Worm (Caenorhabditis elegans): ENCODE results near the gene nas-12.

Gene nas-12

DNA sequence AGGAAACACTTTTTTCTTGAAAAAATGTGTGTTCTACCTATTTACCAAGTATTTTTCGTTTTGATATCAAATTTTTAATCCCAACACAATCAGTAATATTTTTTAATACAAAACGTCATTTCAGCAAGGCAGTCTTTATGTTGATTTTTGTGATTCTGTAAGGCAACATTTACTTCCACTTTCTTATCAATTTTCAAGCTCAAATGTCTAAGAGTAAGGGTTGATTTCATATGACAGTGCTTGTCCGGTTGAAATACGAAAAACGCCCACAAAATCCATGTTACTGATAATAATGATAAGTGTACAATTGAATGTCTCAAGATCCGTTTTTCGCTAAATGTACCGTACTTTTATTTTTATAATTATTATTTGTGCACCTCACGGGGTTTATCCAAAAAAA lies 12.3 kb downstream of the nas-12 start:
- peak; percentile 68 for TF ChIP-seq nhr-80 (tag; optimal IDR thresholded peaks at IDR 0.05)
- TF ChIP-seq athp-1 (tag; optimal IDR thresholded peaks at IDR 0.05) = no peak
- peak; percentile 52 for TF ChIP-seq ets-4 (GFP tag; optimal IDR thresholded peaks at IDR 0.05)
- peak in 1 of 2 experiments; percentile 12 for TF ChIP-seq let-607 (tag; optimal IDR thresholded peaks at IDR 0.05)

DNA sequence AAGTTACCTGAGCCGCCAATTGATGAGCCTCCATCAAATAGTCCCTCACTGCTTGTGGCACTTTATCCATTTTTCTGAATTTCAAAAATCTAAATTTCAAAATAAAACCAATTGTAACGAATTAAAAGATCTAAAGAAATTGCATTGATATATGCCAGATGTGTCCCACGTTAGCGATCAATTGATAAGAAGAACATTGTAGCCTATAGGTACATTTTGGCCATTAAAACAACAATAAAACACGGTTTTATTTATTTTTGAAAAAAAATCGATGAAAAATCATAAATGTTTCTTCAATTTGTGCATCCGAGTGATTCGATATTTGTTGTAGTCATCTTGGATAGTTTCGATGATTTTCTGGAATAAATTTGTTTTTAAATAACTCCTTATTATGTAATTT lies 15.2 kb downstream of the nas-12 start, which contains the start of gene ech-8:
Gene ech-8 (minus strand): TSS at position 132 of the 400 bp plus-strand sequence.
- TF ChIP-seq dpl-1 (GFP tag; optimal IDR thresholded peaks at IDR 0.05) (no peak), madf-8 (GFP tag; conservative IDR thresholded peaks at IDR 0.05) (no peak)

DNA sequence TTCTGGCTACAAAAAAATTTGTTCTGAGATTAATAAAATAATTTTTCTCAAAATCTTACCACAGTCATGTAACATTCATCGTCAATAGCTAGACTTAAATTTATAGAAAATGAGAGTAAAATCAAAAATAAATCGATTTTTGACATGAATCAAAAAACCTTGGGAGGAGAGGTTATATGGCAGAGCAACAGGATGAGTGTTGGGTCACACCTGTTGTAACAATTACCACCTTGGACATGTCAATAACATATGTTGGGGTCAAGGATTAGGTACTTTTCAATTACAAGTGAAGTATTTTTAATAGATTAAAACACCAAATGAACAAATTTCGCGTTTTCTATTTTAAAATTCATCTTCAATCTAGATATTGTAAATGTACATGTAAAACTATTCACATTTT lies 17.8 kb downstream of the nas-12 start, which contains the start of gene lipl-7:
Gene lipl-7 (minus strand): TSS at position 165 of the 400 bp plus-strand sequence.
- TF ChIP-seq F57A8.1 (GFP tag; optimal IDR thresholded peaks at IDR 0.05) = no peak
- TF ChIP-seq bed-2 (GFP tag; IDR thresholded peaks at IDR 0.05) = no peak
- TF ChIP-seq nhr-27 (tag; optimal IDR thresholded peaks at IDR 0.05) = no peak
- no peak for TF ChIP-seq ztf-18 (tag; optimal IDR thresholded peaks at IDR 0.05)
- TF ChIP-seq aptf-3 (GFP tag; IDR thresholded peaks at IDR 0.05) = no peak
- TF ChIP-seq F57C9.4 (tag; optimal IDR thresholded peaks at IDR 0.05) = no peak
- TF ChIP-seq ceh-79 (tag; optimal IDR thresholded peaks at IDR 0.05) = no peak
- TF ChIP-seq mxl-1 (tag; optimal IDR thresholded peaks at IDR 0.05) = no peak
- no peak for TF ChIP-seq nhr-90 (tag; optimal IDR thresholded peaks at IDR 0.05)
- TF ChIP-seq snpc-1.1 (tag; optimal IDR thresholded peaks at IDR 0.05; ENCODE audit: insufficient read depth) = no peak
- TF ChIP-seq T07F8.4 (tag; optimal IDR thresholded peaks at IDR 0.05) = no peak
- no peak for TF ChIP-seq Y56A3A.18 (GFP tag; IDR thresholded peaks at IDR 0.05)
- no peak for TF ChIP-seq K11D2.4 (GFP tag; IDR thresholded peaks at IDR 0.05)
- no peak for TF ChIP-seq ama-1 (optimal IDR thresholded peaks at IDR 0.05)
- no peak for TF ChIP-seq ama-1 (GFP tag; optimal IDR thresholded peaks at IDR 0.05)
- no peak for TF ChIP-seq nhr-120 (GFP tag; IDR thresholded peaks at IDR 0.05)
- TF ChIP-seq ztf-26 (tag; optimal IDR thresholded peaks at IDR 0.05) = no peak
- no peak for TF ChIP-seq mel-28 (tag; optimal IDR thresholded peaks at IDR 0.05; ENCODE audit: borderline replicate concordance)
- TF ChIP-seq lag-1 (GFP tag; IDR thresholded peaks at IDR 0.05) = no peak
- TF ChIP-seq attf-6 (GFP tag; IDR thresholded peaks at IDR 0.05) = no peak

DNA sequence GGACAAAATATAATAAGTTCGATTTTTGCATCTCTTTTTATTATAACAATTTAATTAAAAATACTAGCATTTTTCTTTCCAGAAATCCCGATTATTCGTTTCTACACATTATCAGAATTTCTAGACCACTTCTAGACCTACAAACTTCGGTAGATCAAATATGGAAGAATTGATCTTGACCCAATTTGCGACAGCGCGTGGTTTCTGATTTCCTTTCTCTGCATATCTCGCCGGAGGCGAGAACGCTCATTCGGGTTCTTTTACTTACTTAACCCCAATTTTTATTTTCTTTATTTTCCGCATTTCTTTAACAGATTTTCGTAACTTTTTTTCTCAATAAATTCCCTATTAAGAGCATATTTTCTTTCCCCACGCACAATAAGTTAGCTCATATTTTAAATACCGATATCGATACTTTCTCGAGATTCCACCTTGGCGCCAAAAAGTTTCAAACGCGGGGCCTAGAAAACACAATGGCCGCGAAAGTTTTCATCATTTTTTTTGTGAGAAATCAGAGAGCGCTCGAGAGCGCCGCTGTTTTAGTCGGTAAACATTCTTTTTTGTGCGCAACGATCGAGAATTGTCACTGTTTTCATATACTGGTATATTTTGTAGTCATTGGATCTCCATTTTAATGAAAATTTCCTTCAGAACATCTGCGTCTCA lies 18.8 kb downstream of the nas-12 start:
- TF ChIP-seq dpl-1 (GFP tag; optimal IDR thresholded peaks at IDR 0.05) (peak; percentile 56), madf-6 (GFP tag; IDR thresholded peaks at IDR 0.05) (peak; percentile 91), pbrm-1 (GFP tag; IDR thresholded peaks at IDR 0.05) (peak; percentile 20; the same call in 1 of the 2 replicates), lsl-1 (GFP tag; optimal IDR thresholded peaks at IDR 0.05) (peak; percentile 20), ztf-3 (GFP tag; optimal IDR thresholded peaks at IDR 0.05) (no peak), lin-54 (GFP tag; optimal IDR thresholded peaks at IDR 0.05) (peak; percentile 48), D2030.7 (GFP tag; IDR thresholded peaks at IDR 0.05) (peak; percentile 44), efl-1 (GFP tag; optimal IDR thresholded peaks at IDR 0.05) (peak; percentile 81), ccch-3 (GFP tag; optimal IDR thresholded peaks at IDR 0.05) (no peak), xnd-1 (tag; optimal IDR thresholded peaks at IDR 0.05) (peak; percentile 64), bed-2 (GFP tag; IDR thresholded peaks at IDR 0.05) (no peak), hsf-1 (GFP tag; IDR thresholded peaks at IDR 0.05) (0 out of 2 replicates have a peak, but pooled peaks have one; percentile 48), dox-1 (GFP tag; IDR thresholded peaks at IDR 0.05) (peak; percentile 62; the same call in 1 of the 2 replicates), aptf-3 (GFP tag; IDR thresholded peaks at IDR 0.05) (no peak), F10E7.11 (tag; optimal IDR thresholded peaks at IDR 0.05) (no peak), ceh-91 (GFP tag; IDR thresholded peaks at IDR 0.05) (peak; percentile 42; the same call in 1 of the 2 replicates), lin-35 (GFP tag; optimal IDR thresholded peaks at IDR 0.05) (peak in 1 of 3 experiments; percentile 59), ZK185.1 (tag; optimal IDR thresholded peaks at IDR 0.05; ENCODE audit: poor library complexity, severe bottlenecking) (peak; percentile 24), madf-8 (GFP tag; conservative IDR thresholded peaks at IDR 0.05) (peak; percentile 82), unc-130 (GFP tag; optimal IDR thresholded peaks at IDR 0.05) (peak; percentile 1)

Measured in whole organism, young adult.